Fruit fly (Drosophila melanogaster): ENCODE results near the gene CG15814.

Gene CG15814

dm6 chrX:17885295-17885694, 35.2 kb upstream of the CG15814 start:
- TF ChIP-seq CG14711 (tag; optimal IDR thresholded peaks at IDR 0.05), result peak; percentile 75
- no peak for TF ChIP-seq CG12768 (GFP tag; optimal IDR thresholded peaks at IDR 0.05)
- TF ChIP-seq tj (GFP tag; optimal IDR thresholded peaks at IDR 0.05), result peak; percentile 58
- TF ChIP-seq CG33017 (tag; optimal IDR thresholded peaks at IDR 0.05), result no peak

dm6 chrX:17884567-17884966, 34.4 kb upstream of the CG15814 start:
- TF ChIP-seq CG5204 (GFP tag; optimal IDR thresholded peaks at IDR 0.05) (no peak), cnc (optimal IDR thresholded peaks at IDR 0.05) (no peak), toe (GFP tag; optimal IDR thresholded peaks at IDR 0.05) (no peak), pad (GFP tag; optimal IDR thresholded peaks at IDR 0.05) (no peak), kay (GFP tag; ENCODE audit: borderline replicate concordance) (no peak), CG14711 (tag; optimal IDR thresholded peaks at IDR 0.05) (no peak), bab1 (GFP tag; optimal IDR thresholded peaks at IDR 0.05) (no peak), CG7045 (GFP tag; optimal IDR thresholded peaks at IDR 0.05) (no peak), CG1620 (GFP tag; optimal IDR thresholded peaks at IDR 0.05) (no peak)

- no peak for TF ChIP-seq Clk (GFP tag; optimal IDR thresholded peaks at IDR 0.05)
These were observed 33.3 kb upstream of the CG15814 start, which contains the start of gene CG12985 for dm6 chrX:17883418-17883817. Gene CG12985 (plus strand): TSS chrX:17883718.

DNA sequence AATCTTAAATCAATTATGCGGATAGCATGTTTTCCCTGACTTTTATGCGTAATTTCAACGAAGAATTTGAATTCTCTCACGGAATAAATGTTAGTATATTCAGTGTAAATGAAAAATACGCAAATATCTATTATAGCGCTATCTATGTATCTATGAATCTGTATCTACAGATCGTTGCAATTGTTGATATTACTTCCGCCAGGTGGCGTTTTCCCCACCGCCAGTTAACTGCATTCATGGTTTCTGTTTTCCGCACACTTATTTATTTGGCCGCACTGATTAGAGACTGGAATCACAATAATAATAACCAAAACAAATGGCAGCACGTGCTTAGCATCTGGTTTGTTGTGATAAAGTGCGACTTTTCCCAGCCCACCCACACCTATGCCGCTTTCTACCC, 32.6 kb upstream of the CG15814 start:
- no peak for TF ChIP-seq CG1620 (GFP tag; optimal IDR thresholded peaks at IDR 0.05)
- no peak for TF ChIP-seq Hr96 (GFP tag; optimal IDR thresholded peaks at IDR 0.05)
- TF ChIP-seq pad (GFP tag; optimal IDR thresholded peaks at IDR 0.05), result no peak
- TF ChIP-seq bab1 (GFP tag; optimal IDR thresholded peaks at IDR 0.05), result no peak
- TF ChIP-seq CG12768 (GFP tag; optimal IDR thresholded peaks at IDR 0.05), result no peak
- TF ChIP-seq Crg-1 (GFP tag; optimal IDR thresholded peaks at IDR 0.05), result no peak
- no peak for TF ChIP-seq CG33017 (tag; optimal IDR thresholded peaks at IDR 0.05)
- TF ChIP-seq Clk (GFP tag; optimal IDR thresholded peaks at IDR 0.05), result no peak
- TF ChIP-seq CG11617 (GFP tag; optimal IDR thresholded peaks at IDR 0.05), result no peak
- no peak for TF ChIP-seq cnc (optimal IDR thresholded peaks at IDR 0.05)
- TF ChIP-seq CG7101 (tag; optimal IDR thresholded peaks at IDR 0.05), result no peak
- TF ChIP-seq Mnt (GFP tag; optimal IDR thresholded peaks at IDR 0.05), result no peak
- no peak for TF ChIP-seq toe (GFP tag; optimal IDR thresholded peaks at IDR 0.05)
- no peak for TF ChIP-seq cic (GFP tag; optimal IDR thresholded peaks at IDR 0.05)
- TF ChIP-seq CG14711 (tag; optimal IDR thresholded peaks at IDR 0.05), result no peak
- no peak for TF ChIP-seq CG5204 (GFP tag; optimal IDR thresholded peaks at IDR 0.05)

dm6 chrX:17881138-17882121, 31.3 kb upstream of the CG15814 start:
- TF ChIP-seq CG7045 (GFP tag; optimal IDR thresholded peaks at IDR 0.05) (no peak), Hr96 (GFP tag; optimal IDR thresholded peaks at IDR 0.05) (no peak), pad (GFP tag; optimal IDR thresholded peaks at IDR 0.05) (peak; percentile 45), CG11617 (GFP tag; optimal IDR thresholded peaks at IDR 0.05) (no peak), Crg-1 (GFP tag; optimal IDR thresholded peaks at IDR 0.05) (peak; percentile 24), CG14711 (tag; optimal IDR thresholded peaks at IDR 0.05) (peak; percentile 69), Clk (GFP tag; optimal IDR thresholded peaks at IDR 0.05) (no peak), Mnt (GFP tag; optimal IDR thresholded peaks at IDR 0.05) (peak; percentile 18), CG33017 (tag; optimal IDR thresholded peaks at IDR 0.05) (peak; percentile 40), ovo (GFP tag; optimal IDR thresholded peaks at IDR 0.05) (peak; percentile 7), toe (GFP tag; optimal IDR thresholded peaks at IDR 0.05) (no peak), CG7101 (tag; optimal IDR thresholded peaks at IDR 0.05) (peak; percentile 73), CG5204 (GFP tag; optimal IDR thresholded peaks at IDR 0.05) (peak; percentile 41), tj (GFP tag; optimal IDR thresholded peaks at IDR 0.05) (peak; percentile 84), cic (GFP tag; optimal IDR thresholded peaks at IDR 0.05) (no peak), CG1620 (GFP tag; optimal IDR thresholded peaks at IDR 0.05) (peak; percentile 33), bab1 (GFP tag; optimal IDR thresholded peaks at IDR 0.05) (peak; percentile 81), cnc (optimal IDR thresholded peaks at IDR 0.05) (no peak), CG12768 (GFP tag; optimal IDR thresholded peaks at IDR 0.05) (no peak), kay (GFP tag; ENCODE audit: borderline replicate concordance) (peak; percentile 50)

DNA sequence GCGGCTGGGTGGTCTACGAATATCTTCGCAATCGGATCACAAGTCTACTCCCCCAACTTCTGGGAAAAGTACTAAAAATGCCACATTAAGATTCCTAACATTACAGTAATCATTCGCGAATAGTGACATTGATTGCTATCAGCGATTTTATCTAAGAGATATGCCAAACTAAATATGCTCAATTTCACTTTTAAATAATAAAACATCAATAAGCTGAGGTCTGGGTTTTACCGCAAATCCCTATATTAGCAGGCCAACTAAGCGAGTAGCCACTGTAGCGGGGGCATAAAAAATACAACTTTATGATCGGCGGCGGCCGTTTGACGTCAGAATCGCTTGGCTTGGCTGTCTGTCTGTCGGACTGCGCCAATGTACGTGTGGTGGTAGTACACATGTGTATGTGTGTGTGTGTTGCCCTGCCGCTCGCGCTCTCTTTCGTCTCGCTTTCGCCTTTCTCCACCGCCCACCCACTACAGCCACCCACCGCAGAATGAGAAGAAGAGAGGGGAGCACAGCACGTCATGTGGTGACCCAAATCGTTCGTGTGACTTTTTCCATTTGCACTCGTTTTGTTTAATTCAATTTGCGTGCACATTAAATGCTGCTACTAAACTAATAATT, 30.2 kb upstream of the CG15814 start:
- TF ChIP-seq CG12768 (GFP tag; optimal IDR thresholded peaks at IDR 0.05) (peak; percentile 90), cnc (optimal IDR thresholded peaks at IDR 0.05) (no peak), tj (GFP tag; optimal IDR thresholded peaks at IDR 0.05) (peak; percentile 84), CG33017 (tag; optimal IDR thresholded peaks at IDR 0.05) (peak; percentile 94), pad (GFP tag; optimal IDR thresholded peaks at IDR 0.05) (peak; percentile 84), ovo (GFP tag; optimal IDR thresholded peaks at IDR 0.05) (peak; percentile 44), CG11617 (GFP tag; optimal IDR thresholded peaks at IDR 0.05) (peak; percentile 89), CG14711 (tag; optimal IDR thresholded peaks at IDR 0.05) (peak; percentile 91), CG5204 (GFP tag; optimal IDR thresholded peaks at IDR 0.05) (peak; percentile 90), cic (GFP tag; optimal IDR thresholded peaks at IDR 0.05) (peak; percentile 57), Hr96 (GFP tag; optimal IDR thresholded peaks at IDR 0.05) (peak; percentile 97), kay (GFP tag; ENCODE audit: borderline replicate concordance) (peak; percentile 85), Mnt (GFP tag; optimal IDR thresholded peaks at IDR 0.05) (peak; percentile 94), toe (GFP tag; optimal IDR thresholded peaks at IDR 0.05) (peak; percentile 90), bab1 (GFP tag; optimal IDR thresholded peaks at IDR 0.05) (peak; percentile 87), Crg-1 (GFP tag; optimal IDR thresholded peaks at IDR 0.05) (peak; percentile 94), CG7045 (GFP tag; optimal IDR thresholded peaks at IDR 0.05) (peak; percentile 90), Clk (GFP tag; optimal IDR thresholded peaks at IDR 0.05) (peak; percentile 80), CG7101 (tag; optimal IDR thresholded peaks at IDR 0.05) (peak; percentile 98), CG1620 (GFP tag; optimal IDR thresholded peaks at IDR 0.05) (peak; percentile 89)
